Worm (Caenorhabditis elegans) whole organism, L4 larva: Measurements from ENCODE around the gene dpf-2.

Experiments used
- D1046.2 ChIP-seq: fragments of 200-800 bp; sonication (Bioruptor generic); IDR thresholded peaks from 2 replicates; pipeline ENCODE4 v1.3.6; 2022; ENCODE audit warnings: missing genetic modification characterization, missing compliant biosample characterization
- F26F4.8 ChIP-seq: fragments of 200-800 bp; sonication (Bioruptor generic); conservative IDR thresholded peaks from 2 replicates; pipeline ENCODE4 v1.3.6; 2022; ENCODE audit warnings: missing genetic modification characterization, missing compliant biosample characterization
- F44E2.7 ChIP-seq: fragments of 200-800 bp; sonication (Bioruptor generic); IDR thresholded peaks from 2 replicates; pipeline ENCODE4 v2.1.2; 2022; ENCODE audit warnings: missing genetic modification characterization, missing compliant biosample characterization
- R02D3.7 ChIP-seq: fragments of 150-350 bp; sonication (generic microtip); optimal IDR thresholded peaks from 3 replicates; lab custom pipeline; 2014; ENCODE audit warnings: missing biosample characterization, missing genetic modification characterization
- T26A8.4 ChIP-seq: fragments of 200-800 bp; sonication (Bioruptor generic); IDR thresholded peaks from 2 replicates; pipeline ENCODE4 v1.3.6; 2022; ENCODE audit warnings: missing genetic modification characterization, missing compliant biosample characterization
- Y48G9A.11 ChIP-seq: fragments of 200-800 bp; sonication (Bioruptor generic); IDR thresholded peaks from 2 replicates; pipeline ENCODE4 v1.3.6; 2022; ENCODE audit warnings: missing genetic modification reagents, missing genetic modification characterization, missing compliant biosample characterization
- Y75B8A.6 ChIP-seq: fragments of 200-800 bp; sonication (Bioruptor generic); IDR thresholded peaks from 2 replicates; pipeline ENCODE4 v1.3.6; 2022; ENCODE audit warnings: missing genetic modification reagents, missing genetic modification characterization, missing compliant biosample characterization
- ZK337.2 ChIP-seq: fragments of 200-800 bp; sonication (Bioruptor generic); IDR thresholded peaks from 2 replicates; pipeline ENCODE4 v1.3.6; 2022; ENCODE audit warnings: missing genetic modification reagents, missing genetic modification characterization, missing compliant biosample characterization
- ZK546.5 ChIP-seq, 2 experiments: sonication (generic microtip); optimal IDR thresholded peaks; 2 replicates each; lab custom pipeline; 2017; ENCODE audit warnings: missing biosample characterization in 2 of 2, missing genetic modification characterization in 2 of 2
- aly-2 ChIP-seq: sonication (generic microtip); optimal IDR thresholded peaks from 2 replicates; lab custom pipeline; 2018; ENCODE audit warnings: missing biosample characterization, missing genetic modification characterization
- arid-1 ChIP-seq: fragments of 200-800 bp; sonication (Bioruptor generic); conservative IDR thresholded peaks from 2 replicates; pipeline ENCODE4 v1.3.6; 2022; ENCODE audit warnings: missing genetic modification reagents, missing genetic modification characterization, missing compliant biosample characterization
- ceh-32 ChIP-seq: sonication (generic microtip); optimal IDR thresholded peaks from 2 replicates; lab custom pipeline; 2016; ENCODE audit warnings: mild to moderate bottlenecking, missing genetic modification characterization, missing compliant biosample characterization; ENCODE audit not compliant: poor library complexity
- cey-2 ChIP-seq: sonication (generic microtip); optimal IDR thresholded peaks from 3 replicates; lab custom pipeline; 2017; ENCODE audit warnings: missing genetic modification characterization, mild to moderate bottlenecking, missing compliant biosample characterization, antibody characterized with exemption, borderline replicate concordance; ENCODE audit not compliant: insufficient read depth
- daf-16 ChIP-seq, 3 experiments: sonication (generic microtip); optimal IDR thresholded peaks; 2 replicates each; lab custom pipeline; 2016 to 2017; ENCODE audit warnings: missing genetic modification characterization in 3 of 3, missing genetic modification reagents in 3 of 3, mild to moderate bottlenecking in 2 of 3, missing compliant biosample characterization in 2 of 3, missing biosample characterization in 1 of 3, moderate library complexity in 1 of 3
- dmd-6 ChIP-seq: fragments of 200-800 bp; sonication (Bioruptor generic); IDR thresholded peaks from 2 replicates; pipeline ENCODE4 v1.3.6; 2022; ENCODE audit warnings: missing genetic modification reagents, missing genetic modification characterization, missing compliant biosample characterization
- dmd-8 ChIP-seq: fragments of 200-800 bp; sonication (Bioruptor generic); IDR thresholded peaks from 2 replicates; pipeline ENCODE4 v1.3.6; 2022; ENCODE audit warnings: missing genetic modification characterization, missing compliant biosample characterization
- dmd-9 ChIP-seq: fragments of 200-800 bp; sonication (Bioruptor generic); IDR thresholded peaks from 2 replicates; pipeline ENCODE4 v1.3.6; 2022; ENCODE audit warnings: missing genetic modification reagents, missing genetic modification characterization, missing compliant biosample characterization
- dpl-1 ChIP-seq: fragments of 150-350 bp; optimal IDR thresholded peaks from 2 replicates; lab custom pipeline; 2014; ENCODE audit warnings: missing biosample characterization, missing genetic modification reagents, missing genetic modification characterization
- duxl-1 ChIP-seq: sonication (generic microtip); optimal IDR thresholded peaks from 2 replicates; lab custom pipeline; 2016; ENCODE audit warnings: mild to moderate bottlenecking, missing genetic modification characterization, moderate library complexity, missing compliant biosample characterization; ENCODE audit not compliant: poor library complexity
- dve-1 ChIP-seq: sonication (generic microtip); optimal IDR thresholded peaks from 2 replicates; lab custom pipeline; 2017; ENCODE audit warnings: antibody characterized with exemption, mild to moderate bottlenecking, missing genetic modification characterization, missing compliant biosample characterization; ENCODE audit not compliant: insufficient read depth
- egl-27 ChIP-seq: sonication (generic microtip); optimal IDR thresholded peaks from 3 replicates; lab custom pipeline; 2017; ENCODE audit warnings: missing biosample characterization, missing genetic modification reagents, missing genetic modification characterization
- fos-1 ChIP-seq: fragments of 150-350 bp; optimal IDR thresholded peaks from 2 replicates; lab custom pipeline; 2014; ENCODE audit warnings: missing biosample characterization, missing genetic modification characterization
- hif-1 ChIP-seq, 2 experiments: sonication (generic microtip); optimal IDR thresholded peaks; 2 replicates each; lab custom pipeline; 2016 to 2017; ENCODE audit warnings: missing compliant biosample characterization in 2 of 2, missing genetic modification characterization in 2 of 2, missing genetic modification reagents in 2 of 2, missing genotype in 2 of 2, mild to moderate bottlenecking in 1 of 2
- hlh-30 ChIP-seq: sonication (generic microtip); optimal IDR thresholded peaks from 2 replicates; lab custom pipeline; 2017; ENCODE audit warnings: antibody characterized with exemption, mild to moderate bottlenecking, missing genetic modification characterization, missing compliant biosample characterization; ENCODE audit not compliant: insufficient read depth
- lim-7 ChIP-seq: fragments of 200-800 bp; sonication (Bioruptor generic); IDR thresholded peaks from 2 replicates; pipeline ENCODE4 v1.3.6; 2022; ENCODE audit warnings: missing genetic modification characterization, missing compliant biosample characterization
- lin-1 ChIP-seq: fragments of 200-800 bp; sonication (Bioruptor generic); IDR thresholded peaks from 2 replicates; pipeline ENCODE4 v1.3.6; 2022; ENCODE audit warnings: missing genetic modification reagents, missing genetic modification characterization, missing compliant biosample characterization
- lin-15B ChIP-seq: fragments of 150-350 bp; sonication (generic microtip); optimal IDR thresholded peaks from 3 replicates; lab custom pipeline; 2014; ENCODE audit warnings: missing biosample characterization, missing genetic modification characterization
- lin-29 ChIP-seq: fragments of 200-800 bp; sonication (Bioruptor generic); IDR thresholded peaks from 2 replicates; pipeline ENCODE4 v1.3.6; 2022; ENCODE audit warnings: missing genetic modification reagents, missing genetic modification characterization, missing compliant biosample characterization
- lin-38 ChIP-seq: fragments of 200-800 bp; sonication (Bioruptor generic); IDR thresholded peaks from 2 replicates; pipeline ENCODE4 v1.3.6; 2022; ENCODE audit warnings: missing genetic modification reagents, missing genetic modification characterization, missing compliant biosample characterization
- lin-39 ChIP-seq: fragments of 150-350 bp; optimal IDR thresholded peaks from 2 replicates; lab custom pipeline; 2014; ENCODE audit warnings: missing biosample characterization, missing genetic modification reagents, missing genetic modification characterization
- mxl-2 ChIP-seq: fragments of 200-800 bp; sonication (Bioruptor generic); conservative IDR thresholded peaks from 2 replicates; pipeline ENCODE4 v1.3.6; 2022; ENCODE audit warnings: missing genetic modification reagents, missing genetic modification characterization, missing compliant biosample characterization
- mxl-3 ChIP-seq: fragments of 200-800 bp; sonication (Bioruptor generic); optimal IDR thresholded peaks from 2 replicates; lab custom pipeline; 2018; ENCODE audit warnings: mild to moderate bottlenecking, missing genetic modification characterization, missing compliant biosample characterization
- nhr-102 ChIP-seq: sonication (generic microtip); optimal IDR thresholded peaks from 2 replicates; lab custom pipeline; 2016; ENCODE audit warnings: mild to moderate bottlenecking, missing genetic modification characterization, moderate library complexity, missing compliant biosample characterization
- nhr-6 ChIP-seq: fragments of 150-350 bp; optimal IDR thresholded peaks from 2 replicates; lab custom pipeline; 2014; ENCODE audit warnings: missing biosample characterization, missing genetic modification characterization
- nhr-77 ChIP-seq: fragments of 150-350 bp; optimal IDR thresholded peaks from 2 replicates; lab custom pipeline; 2014; ENCODE audit warnings: missing biosample characterization, missing genetic modification characterization
- pha-4 ChIP-seq, 2 experiments: fragments of 150-350 bp in 1 of 2; fragments of 200-800 bp in 1 of 2; sonication (Bioruptor generic) in 1 of 2; IDR thresholded peaks in 1 of 2; optimal IDR thresholded peaks in 1 of 2; 2 replicates each; pipeline versions ENCODE4 v1.3.6 to Lab custom; 2014 to 2022; ENCODE audit warnings: missing genetic modification characterization in 2 of 2, missing genetic modification reagents in 2 of 2, missing biosample characterization in 1 of 2, missing compliant biosample characterization in 1 of 2
- php-3 ChIP-seq: fragments of 200-800 bp; sonication (Bioruptor generic); IDR thresholded peaks from 2 replicates; pipeline ENCODE4 v1.3.6; 2022; ENCODE audit warnings: missing genetic modification reagents, missing genetic modification characterization, missing compliant biosample characterization
- pqm-1 ChIP-seq: sonication (generic microtip); optimal IDR thresholded peaks from 2 replicates; lab custom pipeline; 2017; ENCODE audit warnings: missing biosample characterization, missing genetic modification characterization
- rbr-2 ChIP-seq: sonication (generic microtip); optimal IDR thresholded peaks from 2 replicates; lab custom pipeline; 2016; ENCODE audit warnings: missing genotype, missing genetic modification characterization, missing compliant biosample characterization
- saeg-2 ChIP-seq: fragments of 200-800 bp; sonication (Bioruptor generic); IDR thresholded peaks from 2 replicates; pipeline ENCODE4 v1.3.6; 2022; ENCODE audit warnings: missing genetic modification reagents, missing genetic modification characterization, missing compliant biosample characterization
- set-16 ChIP-seq: fragments of 200-800 bp; sonication (Bioruptor generic); IDR thresholded peaks from 2 replicates; pipeline ENCODE4 v1.3.6; 2022; ENCODE audit warnings: missing genetic modification reagents, missing genetic modification characterization, missing compliant biosample characterization
- skn-1 ChIP-seq: fragments of 150-350 bp; optimal IDR thresholded peaks from 2 replicates; lab custom pipeline; 2014; ENCODE audit warnings: missing biosample characterization, missing genetic modification characterization
- snpc-1.2 ChIP-seq: fragments of 200-800 bp; sonication (Bioruptor generic); IDR thresholded peaks from 2 replicates; pipeline ENCODE4 v1.3.6; 2022; ENCODE audit warnings: missing genetic modification reagents, missing genetic modification characterization, missing compliant biosample characterization
- tra-1 ChIP-seq: fragments of 200-800 bp; sonication (Bioruptor generic); IDR thresholded peaks from 2 replicates; pipeline ENCODE4 v1.3.6; 2022; ENCODE audit warnings: missing genetic modification reagents, missing genetic modification characterization, missing compliant biosample characterization
- unc-39 ChIP-seq: sonication (generic microtip); optimal IDR thresholded peaks from 2 replicates; lab custom pipeline; 2017; ENCODE audit warnings: missing biosample characterization, missing genetic modification characterization
- unc-62 ChIP-seq, 3 experiments: fragments of 150-350 bp in 1 of 3; sonication (generic microtip); optimal IDR thresholded peaks in 2 of 3; peaks in 1 of 3; 1 replicate in 1 of 3; 2 replicates in 2 of 3; lab custom pipeline; 2014 to 2017; ENCODE audit warnings: missing biosample characterization in 3 of 3, missing genetic modification characterization in 3 of 3, missing genetic modification reagents in 3 of 3, missing genotype in 1 of 3
- vab-7 ChIP-seq: fragments of 200-800 bp; sonication (Bioruptor generic); IDR thresholded peaks from 2 replicates; pipeline ENCODE4 v1.3.6; 2022; ENCODE audit warnings: missing genetic modification reagents, missing genetic modification characterization, missing compliant biosample characterization
- zag-1 ChIP-seq: fragments of 150-350 bp; optimal IDR thresholded peaks from 2 replicates; lab custom pipeline; 2014; ENCODE audit warnings: missing biosample characterization, missing genetic modification characterization
- zip-2 ChIP-seq: fragments of 150-350 bp; optimal IDR thresholded peaks from 2 replicates; lab custom pipeline; 2014; ENCODE audit warnings: missing biosample characterization, missing genetic modification characterization

dpf-2 gene

DNA sequence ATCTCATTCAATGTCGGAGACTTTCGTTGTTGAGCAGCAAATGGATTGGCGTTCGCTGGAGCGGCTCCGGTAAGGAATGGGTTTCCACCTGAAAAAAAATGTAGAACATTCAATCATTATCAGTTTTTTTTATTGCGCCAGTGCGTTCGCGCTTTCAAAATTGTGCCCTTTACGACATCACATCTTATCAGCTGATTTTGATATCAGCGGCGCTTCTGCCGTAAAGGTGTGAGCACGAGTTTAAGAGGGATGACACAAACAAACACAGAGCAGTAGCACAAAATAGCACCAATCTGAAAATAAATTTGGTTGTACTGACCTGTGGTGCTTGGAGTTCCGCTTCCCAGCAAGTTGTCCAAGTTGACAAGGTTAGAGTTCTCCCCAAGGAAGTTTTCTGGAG lies 14.9 kb upstream of the dpf-2 start:
- TF ChIP-seq dmd-8 (no peak), fos-1 (no peak), php-3 (peak; percentile 90), set-16 (GFP tag; lab: Robert Waterston, UW) (no peak), daf-16 (GFP tag; optimal IDR thresholded peaks at IDR 0.05; lab: Kevin White, UChicago) (no peak), daf-16 (tag; optimal IDR thresholded peaks at IDR 0.05; lab: Kevin White, UChicago) (peak; percentile 81), hif-1 (tag; optimal IDR thresholded peaks at IDR 0.05; lab: Kevin White, UChicago) (no peak), mxl-3 (GFP tag; lab: Kevin White, UChicago) (no peak), zag-1 (tag; lab: Kevin White, UChicago) (no peak), dve-1 (tag; lab: Kevin White, UChicago) (peak; percentile 67), mxl-2 (GFP tag; lab: Robert Waterston, UW) (no peak), T26A8.4 (GFP tag; lab: Robert Waterston, UW) (no peak), snpc-1.2 (no peak), D1046.2 (GFP tag; lab: Robert Waterston, UW) (no peak), zip-2 (no peak), egl-27 (no peak), Y75B8A.6 (GFP tag; lab: Robert Waterston, UW) (no peak), lin-15B (no peak), pqm-1 (tag; lab: Kevin White, UChicago) (peak; percentile 89), nhr-77 (tag; lab: Kevin White, UChicago) (peak; percentile 60), ZK546.5 (tag; optimal IDR thresholded peaks at IDR 0.05; lab: Kevin White, UChicago) (no peak), unc-62 (GFP tag; optimal IDR thresholded peaks at IDR 0.05 in 1 of 2; lab: Kevin White, UChicago) (no peak), unc-62 (tag; optimal IDR thresholded peaks at IDR 0.05; lab: Kevin White, UChicago) (no peak), unc-39 (tag; lab: Kevin White, UChicago) (no peak), ZK337.2 (GFP tag; lab: Robert Waterston, UW) (no peak), hlh-30 (peak; percentile 73), aly-2 (tag; lab: Kevin White, UChicago) (no peak), tra-1 (0 out of 2 replicates have a peak, but pooled peaks have one; percentile 64), dpl-1 (no peak), lin-1 (GFP tag; lab: Robert Waterston, UW) (peak; percentile 51; the same call in 1 of the 2 replicates), dmd-6 (GFP tag; lab: Robert Waterston, UW) (peak; percentile 81), nhr-102 (no peak), lin-38 (no peak), rbr-2 (tag; lab: Kevin White, UChicago) (no peak), lin-29 (GFP tag; lab: Robert Waterston, UW) (no peak), F44E2.7 (GFP tag; lab: Robert Waterston, UW) (no peak), Y48G9A.11 (no peak), pha-4 (GFP tag; IDR thresholded peaks at IDR 0.05; lab: Robert Waterston, UW) (peak; percentile 22; the same call in 1 of the 2 replicates), pha-4 (tag; optimal IDR thresholded peaks at IDR 0.05; lab: Kevin White, UChicago) (no peak), nhr-6 (tag; lab: Kevin White, UChicago) (no peak), cey-2 (no peak), ceh-32 (no peak), dmd-9 (GFP tag; lab: Robert Waterston, UW) (no peak), vab-7 (GFP tag; lab: Robert Waterston, UW) (no peak), F26F4.8 (GFP tag; lab: Robert Waterston, UW) (no peak), skn-1 (tag; lab: Kevin White, UChicago) (no peak), saeg-2 (GFP tag; lab: Robert Waterston, UW) (no peak), R02D3.7 (tag; lab: Kevin White, UChicago) (no peak), lin-39 (tag; lab: Kevin White, UChicago) (no peak), arid-1 (GFP tag; lab: Robert Waterston, UW) (no peak), lim-7 (no peak), duxl-1 (tag; lab: Kevin White, UChicago) (no peak)
